Worm (Caenorhabditis elegans): ENCODE data around the gene ZK285.2.

Gene ZK285.2

DNA sequence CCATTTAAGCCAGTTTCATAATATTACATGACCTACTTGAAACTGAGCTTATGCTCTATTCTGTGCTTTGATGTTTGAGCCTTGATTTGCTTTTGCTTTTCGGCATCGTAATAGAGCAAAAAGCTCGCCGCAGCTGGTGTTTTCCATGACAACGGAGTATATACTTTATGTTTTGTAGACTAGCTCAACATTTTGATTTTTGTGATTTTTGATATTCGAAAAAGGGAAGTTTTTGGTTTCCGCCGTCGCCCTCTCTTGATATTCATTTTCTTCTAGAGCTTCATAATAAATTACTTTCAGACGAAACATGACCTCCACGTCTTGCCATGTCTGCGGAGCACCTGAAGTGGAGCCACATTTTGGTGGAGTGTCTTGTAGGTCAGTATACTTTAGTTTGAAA is 44.4 kb upstream of the ZK285.2 start, which contains the start of gene nhr-63:
Gene nhr-63 (plus strand): TSS at position 301 of the 400 bp plus-strand sequence.
- TF ChIP-seq hpl-2 (GFP tag; optimal IDR thresholded peaks at IDR 0.05): no peak
- no peak for TF ChIP-seq nhr-11 (tag; optimal IDR thresholded peaks at IDR 0.05)
- no peak for TF ChIP-seq efl-1 (optimal IDR thresholded peaks at IDR 0.05)
- TF ChIP-seq efl-1 (GFP tag; optimal IDR thresholded peaks at IDR 0.05 in 1 of 2): peak in 1 of 2 experiments; percentile 3
- TF ChIP-seq lir-3 (tag; optimal IDR thresholded peaks at IDR 0.05; ENCODE audit: poor library complexity): no peak

ce11 chrV:16007505-16007904 is 39.2 kb upstream of the ZK285.2 start, which contains the start of gene str-231:
TSS of gene str-231 (minus strand) at chrV:16007605.
- TF ChIP-seq fkh-8 (tag; optimal IDR thresholded peaks at IDR 0.05) (peak; percentile 38), nhr-76 (tag; optimal IDR thresholded peaks at IDR 0.05) (no peak), efl-1 (optimal IDR thresholded peaks at IDR 0.05) (no peak), efl-1 (GFP tag; optimal IDR thresholded peaks at IDR 0.05 in 1 of 2) (peak in 1 of 2 experiments; percentile 45), vab-15 (tag; optimal IDR thresholded peaks at IDR 0.05) (no peak), Y116A8C.19 (tag; optimal IDR thresholded peaks at IDR 0.05; ENCODE audit: borderline replicate concordance) (no peak)

DNA sequence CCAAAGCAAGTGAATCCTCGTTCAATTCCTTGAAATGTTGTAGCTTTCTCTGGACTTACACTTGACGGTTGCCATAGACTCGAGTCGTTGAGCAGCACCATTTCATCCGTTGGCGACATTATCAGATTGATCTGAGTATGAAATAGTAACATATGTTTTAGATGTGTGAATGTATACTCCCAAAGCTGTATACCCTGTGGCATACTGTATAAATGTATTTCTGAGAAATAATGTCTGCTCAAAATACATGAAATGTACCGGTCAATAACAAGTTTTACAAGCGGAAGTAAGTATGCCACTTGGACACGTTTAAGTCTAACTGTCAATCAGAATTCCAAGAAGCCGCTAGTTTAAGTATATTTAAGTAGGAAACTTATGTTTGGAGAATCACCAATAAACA is 37.1 kb upstream of the ZK285.2 start, which contains the start of gene str-233:
Gene str-233 (minus strand): TSS at position 101 of the 400 bp plus-strand sequence.
- no peak for TF ChIP-seq ceh-8 (GFP tag; optimal IDR thresholded peaks at IDR 0.05)
- no peak for TF ChIP-seq fkh-8 (tag; optimal IDR thresholded peaks at IDR 0.05)

ce11 chrV:16015652-16016051 is 31.0 kb upstream of the ZK285.2 start, which contains the start of gene str-232:
TSS of gene str-232 (minus strand) at chrV:16015752.
- TF ChIP-seq nhr-28 (tag; optimal IDR thresholded peaks at IDR 0.05): no peak
- TF ChIP-seq lin-35 (GFP tag; optimal IDR thresholded peaks at IDR 0.05): no peak
- TF ChIP-seq sptf-1 (tag; optimal IDR thresholded peaks at IDR 0.05): no peak
- TF ChIP-seq mep-1 (tag; optimal IDR thresholded peaks at IDR 0.05): no peak
- no peak for TF ChIP-seq pqm-1 (tag; optimal IDR thresholded peaks at IDR 0.05)
- TF ChIP-seq aha-1 (tag; optimal IDR thresholded peaks at IDR 0.05): no peak
- TF ChIP-seq nhr-84 (tag; optimal IDR thresholded peaks at IDR 0.05): no peak
- no peak for TF ChIP-seq C34B4.2 (tag; optimal IDR thresholded peaks at IDR 0.05)
- TF ChIP-seq blmp-1 (tag; optimal IDR thresholded peaks at IDR 0.05): no peak
- no peak for TF ChIP-seq elt-2 (tag; optimal IDR thresholded peaks at IDR 0.05)

DNA sequence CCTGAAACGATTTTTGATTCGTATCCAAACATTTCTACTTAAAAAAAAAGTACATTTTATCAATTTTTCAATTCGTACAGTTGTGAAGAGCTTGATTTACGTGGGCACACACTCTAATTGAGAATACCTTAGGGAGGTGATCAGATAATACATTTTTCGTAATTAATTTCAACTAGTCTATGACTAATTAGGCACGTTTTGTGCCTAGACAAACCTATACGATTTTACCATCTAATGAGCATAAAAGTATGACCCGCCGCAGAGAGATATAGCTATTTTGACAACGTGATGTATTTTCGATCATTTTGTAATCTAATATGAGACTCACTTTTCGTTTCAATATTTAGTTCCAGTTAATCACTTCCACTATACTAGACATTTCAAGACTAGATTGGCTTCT is 29.7 kb upstream of the ZK285.2 start:
- peak; percentile 66 for TF ChIP-seq ceh-8 (GFP tag; optimal IDR thresholded peaks at IDR 0.05)
- no peak for TF ChIP-seq C34B4.2 (tag; optimal IDR thresholded peaks at IDR 0.05)

ce11 chrV:16017671-16018070 is 29.0 kb upstream of the ZK285.2 start, which contains the start of gene srx-43:
TSS of gene srx-43 (plus strand) at chrV:16017971.
- no peak for TF ChIP-seq sptf-1 (tag; optimal IDR thresholded peaks at IDR 0.05)
- no peak for TF ChIP-seq Y116A8C.19 (tag; optimal IDR thresholded peaks at IDR 0.05; ENCODE audit: borderline replicate concordance)
- TF ChIP-seq C04F5.9 (tag; optimal IDR thresholded peaks at IDR 0.05): no peak
- TF ChIP-seq vab-15 (tag; optimal IDR thresholded peaks at IDR 0.05): no peak
- no peak for TF ChIP-seq ama-1 (optimal IDR thresholded peaks at IDR 0.05)
- no peak for TF ChIP-seq ceh-88 (GFP tag; IDR thresholded peaks at IDR 0.05)
- TF ChIP-seq nhr-12 (tag; optimal IDR thresholded peaks at IDR 0.05): no peak
- no peak for TF ChIP-seq dpl-1 (GFP tag; optimal IDR thresholded peaks at IDR 0.05)
- TF ChIP-seq elt-3 (tag; optimal IDR thresholded peaks at IDR 0.05): no peak
- no peak for TF ChIP-seq snu-23 (GFP tag; optimal IDR thresholded peaks at IDR 0.05)

DNA sequence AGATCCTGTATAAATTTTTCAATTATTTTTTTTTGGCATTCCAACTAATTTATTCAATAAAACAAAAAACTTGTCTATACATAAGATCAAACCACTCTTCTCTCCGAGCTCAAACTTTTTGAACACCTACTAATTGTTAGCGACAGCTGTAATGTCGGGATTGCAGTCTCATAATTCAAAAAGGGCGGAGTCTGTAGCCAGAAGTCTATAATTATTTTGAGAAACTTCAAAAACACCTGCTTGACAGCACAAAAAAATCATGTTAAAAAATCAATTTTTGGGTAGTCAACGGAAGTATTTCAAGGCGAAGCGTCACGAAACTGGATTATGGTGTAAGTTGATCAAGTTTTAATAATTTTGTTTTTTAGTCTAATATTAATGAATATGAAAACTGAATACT is 26.6 kb upstream of the ZK285.2 start, which contains the start of gene srx-44:
Gene srx-44 (plus strand): TSS at position 301 of the 400 bp plus-strand sequence.
- TF ChIP-seq snu-23 (GFP tag; optimal IDR thresholded peaks at IDR 0.05): no peak
- TF ChIP-seq nhr-12 (tag; optimal IDR thresholded peaks at IDR 0.05): no peak
- TF ChIP-seq unc-98 (GFP tag; IDR thresholded peaks at IDR 0.05): no peak

- peak; percentile 75 for TF ChIP-seq nhr-90 (tag; optimal IDR thresholded peaks at IDR 0.05; ENCODE audit: poor library complexity)
- no peak for TF ChIP-seq egl-27 (tag; optimal IDR thresholded peaks at IDR 0.05)
- no peak for TF ChIP-seq fkh-10 (GFP tag; optimal IDR thresholded peaks at IDR 0.05)
- TF ChIP-seq lin-13 (GFP tag; optimal IDR thresholded peaks at IDR 0.05): no peak
- TF ChIP-seq pax-3 (tag; optimal IDR thresholded peaks at IDR 0.05): peak; percentile 40
- TF ChIP-seq nhr-19 (GFP tag; conservative IDR thresholded peaks at IDR 0.05): no peak; the same call in 1 of the 2 replicates
- peak; percentile 55 for TF ChIP-seq xbp-1 (tag; optimal IDR thresholded peaks at IDR 0.05)
- TF ChIP-seq lin-35 (GFP tag; optimal IDR thresholded peaks at IDR 0.05): peak; percentile 91 to 95
- TF ChIP-seq nhr-12 (tag; optimal IDR thresholded peaks at IDR 0.05): no peak
- TF ChIP-seq C04F5.9 (tag; optimal IDR thresholded peaks at IDR 0.05): no peak
- peak; percentile 96 for TF ChIP-seq rnt-1 (tag; optimal IDR thresholded peaks at IDR 0.05)
- no peak for TF ChIP-seq C34B4.2 (tag; optimal IDR thresholded peaks at IDR 0.05)
- no peak for TF ChIP-seq unc-130 (tag; optimal IDR thresholded peaks at IDR 0.05)
- TF ChIP-seq egl-13 (tag; optimal IDR thresholded peaks at IDR 0.05): no peak
These were observed 24.1 kb upstream of the ZK285.2 start for ce11 chrV:16022600-16022999.
